Worm (Caenorhabditis elegans): Measurements from ENCODE around the gene adal-1.

adal-1 gene

DNA sequence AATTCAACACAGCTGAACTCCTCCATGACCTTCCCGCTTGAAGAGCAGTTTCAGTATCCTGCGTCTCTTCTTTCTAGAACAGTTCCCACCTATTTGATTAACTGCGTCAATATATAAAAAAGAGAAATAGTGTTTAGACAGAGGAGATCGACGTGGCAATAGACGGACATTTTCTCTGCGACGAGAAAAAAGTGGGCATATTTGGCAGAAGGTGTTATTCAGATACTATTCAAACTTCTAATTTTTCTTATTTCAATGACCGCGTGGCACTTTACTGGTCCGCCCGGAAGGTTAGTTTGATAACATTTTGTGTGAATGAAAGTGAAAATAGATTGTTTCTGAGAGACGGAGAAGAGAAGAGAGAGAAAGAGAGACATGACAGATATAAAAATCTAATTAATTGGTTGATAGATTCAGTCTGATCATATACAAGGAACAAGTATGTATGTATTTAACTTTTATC lies 45.5 kb downstream of the adal-1 start, which contains the start of gene tbc-6 (continued):
- TF ChIP-seq lin-14 (GFP tag; optimal IDR thresholded peaks at IDR 0.05): peak; percentile 89
- TF ChIP-seq nhr-47 (tag; optimal IDR thresholded peaks at IDR 0.05): peak; percentile 51
- peak; percentile 36 for TF ChIP-seq rnt-1 (tag; optimal IDR thresholded peaks at IDR 0.05)
- TF ChIP-seq nhr-84 (tag; optimal IDR thresholded peaks at IDR 0.05): no peak
- peak; percentile 25 for TF ChIP-seq C16A3.4 (tag; optimal IDR thresholded peaks at IDR 0.05)
- TF ChIP-seq ces-1 (GFP tag; optimal IDR thresholded peaks at IDR 0.05): no peak
- TF ChIP-seq vab-15 (tag; optimal IDR thresholded peaks at IDR 0.05): peak; percentile 80
- TF ChIP-seq isw-1 (GFP tag; IDR thresholded peaks at IDR 0.05): no peak
- TF ChIP-seq lin-39 (tag; optimal IDR thresholded peaks at IDR 0.05): peak; percentile 45
- TF ChIP-seq lin-13 (GFP tag; optimal IDR thresholded peaks at IDR 0.05): peak; percentile 36
- TF ChIP-seq fos-1 (tag; optimal IDR thresholded peaks at IDR 0.05): peak; percentile 27
- TF ChIP-seq tbx-2 (tag; optimal IDR thresholded peaks at IDR 0.05): peak; percentile 71
- TF ChIP-seq egl-27 (tag; optimal IDR thresholded peaks at IDR 0.05): peak; percentile 19 to 58
- peak; percentile 57 for TF ChIP-seq nhr-90 (tag; optimal IDR thresholded peaks at IDR 0.05; ENCODE audit: poor library complexity)
- peak; percentile 28; the same call in 1 of the 2 replicates for TF ChIP-seq grh-1 (GFP tag; IDR thresholded peaks at IDR 0.05)
- TF ChIP-seq mef-2 (tag; optimal IDR thresholded peaks at IDR 0.05): no peak
- no peak for TF ChIP-seq C34B4.2 (tag; optimal IDR thresholded peaks at IDR 0.05)
- no peak for TF ChIP-seq jun-1 (tag; optimal IDR thresholded peaks at IDR 0.05)
- no peak for TF ChIP-seq nhr-11 (tag; optimal IDR thresholded peaks at IDR 0.05)
- TF ChIP-seq unc-98 (GFP tag; IDR thresholded peaks at IDR 0.05): no peak

DNA sequence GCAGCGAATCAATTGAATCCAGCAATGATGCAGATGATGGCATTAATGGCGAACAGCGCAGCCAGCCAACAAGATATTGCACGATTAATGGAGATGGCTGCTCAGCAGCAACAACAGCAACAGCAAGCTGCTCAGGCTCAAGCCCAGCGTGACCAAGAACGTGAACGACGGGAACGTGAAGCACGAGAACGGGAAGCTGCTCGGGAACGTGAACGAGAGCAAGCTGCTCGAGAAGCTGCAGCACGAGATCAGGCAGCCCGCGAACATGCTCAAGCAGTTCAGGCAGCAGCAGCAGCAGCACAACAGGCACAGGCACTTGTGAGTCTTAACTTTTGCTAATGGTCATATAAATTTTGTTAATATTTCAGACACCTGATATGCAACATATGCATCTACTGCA lies 46.7 kb downstream of the adal-1 start:
- no peak for TF ChIP-seq C16A3.4 (tag; optimal IDR thresholded peaks at IDR 0.05)
- no peak for TF ChIP-seq vab-15 (tag; optimal IDR thresholded peaks at IDR 0.05)
- TF ChIP-seq elt-3 (tag; optimal IDR thresholded peaks at IDR 0.05): no peak
- TF ChIP-seq irx-1 (tag; optimal IDR thresholded peaks at IDR 0.05): no peak
- TF ChIP-seq pqm-1 (tag; optimal IDR thresholded peaks at IDR 0.05): no peak
- no peak for TF ChIP-seq skn-1 (tag; optimal IDR thresholded peaks at IDR 0.05)
- TF ChIP-seq ces-1 (GFP tag; optimal IDR thresholded peaks at IDR 0.05): no peak
- TF ChIP-seq rnt-1 (tag; optimal IDR thresholded peaks at IDR 0.05): no peak
- no peak for TF ChIP-seq nhr-76 (tag; optimal IDR thresholded peaks at IDR 0.05)
- TF ChIP-seq fkh-4 (tag; optimal IDR thresholded peaks at IDR 0.05; ENCODE audit: borderline replicate concordance): no peak

DNA sequence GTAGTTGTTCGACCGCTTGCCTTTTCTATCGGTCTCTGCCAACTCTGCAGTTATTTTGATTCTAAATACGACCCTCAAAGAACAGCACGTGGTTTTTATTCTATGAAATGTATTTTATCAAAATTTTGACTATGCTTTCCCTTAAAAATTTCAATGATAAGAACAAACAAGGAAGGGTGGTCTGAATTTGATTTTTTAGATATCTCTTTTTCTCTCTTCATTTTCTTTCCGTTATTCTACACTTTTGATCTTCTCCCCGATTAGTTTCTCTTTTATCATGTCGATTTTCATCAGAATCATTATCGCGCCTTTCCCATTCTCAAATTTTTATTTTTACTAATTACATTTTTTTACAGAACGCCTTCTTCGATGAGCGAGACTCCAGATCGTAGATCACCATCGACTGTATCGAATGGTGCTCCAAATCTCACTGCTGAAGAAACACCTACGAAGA lies 48.4 kb downstream of the adal-1 start:
- TF ChIP-seq ceh-88 (GFP tag; IDR thresholded peaks at IDR 0.05): no peak
- TF ChIP-seq hpl-2 (GFP tag; optimal IDR thresholded peaks at IDR 0.05): no peak
- TF ChIP-seq ces-1 (GFP tag; optimal IDR thresholded peaks at IDR 0.05): no peak
- TF ChIP-seq aly-2 (tag; optimal IDR thresholded peaks at IDR 0.05): no peak
- TF ChIP-seq nhr-11 (tag; optimal IDR thresholded peaks at IDR 0.05): no peak
- TF ChIP-seq lin-14 (GFP tag; optimal IDR thresholded peaks at IDR 0.05): no peak
- no peak for TF ChIP-seq efl-1 (optimal IDR thresholded peaks at IDR 0.05)
- TF ChIP-seq efl-1 (GFP tag; optimal IDR thresholded peaks at IDR 0.05 in 1 of 2): peak in 1 of 2 experiments; percentile 87
- peak; percentile 41 for TF ChIP-seq snu-23 (GFP tag; optimal IDR thresholded peaks at IDR 0.05)
- TF ChIP-seq snpc-4 (tag; optimal IDR thresholded peaks at IDR 0.05): no peak
- no peak for TF ChIP-seq sptf-1 (tag; optimal IDR thresholded peaks at IDR 0.05)
- TF ChIP-seq blmp-1 (tag; optimal IDR thresholded peaks at IDR 0.05): peak; percentile 69
- no peak for TF ChIP-seq ztf-11 (tag; optimal IDR thresholded peaks at IDR 0.05)
- TF ChIP-seq pax-3 (tag; optimal IDR thresholded peaks at IDR 0.05): no peak
- peak in 1 of 2 experiments; percentile 1 for TF ChIP-seq lsy-2 (tag; optimal IDR thresholded peaks at IDR 0.05)
- peak; percentile 32 for TF ChIP-seq nhr-71 (tag; optimal IDR thresholded peaks at IDR 0.05)
- TF ChIP-seq nhr-77 (tag; optimal IDR thresholded peaks at IDR 0.05): no peak
- TF ChIP-seq efl-3 (GFP tag; optimal IDR thresholded peaks at IDR 0.05): no peak
- TF ChIP-seq irx-1 (tag; optimal IDR thresholded peaks at IDR 0.05): no peak
- TF ChIP-seq Y116A8C.19 (tag; optimal IDR thresholded peaks at IDR 0.05; ENCODE audit: borderline replicate concordance): no peak
- TF ChIP-seq C34B4.2 (tag; optimal IDR thresholded peaks at IDR 0.05): no peak
- TF ChIP-seq dpl-1 (GFP tag; optimal IDR thresholded peaks at IDR 0.05): no peak
- TF ChIP-seq swsn-7 (tag; optimal IDR thresholded peaks at IDR 0.05): no peak
- no peak for TF ChIP-seq sup-37 (GFP tag; optimal IDR thresholded peaks at IDR 0.05)
- TF ChIP-seq C04F5.9 (tag; optimal IDR thresholded peaks at IDR 0.05): no peak
- TF ChIP-seq mef-2 (tag; optimal IDR thresholded peaks at IDR 0.05): no peak
- TF ChIP-seq unc-30 (tag; optimal IDR thresholded peaks at IDR 0.05): no peak
- no peak for TF ChIP-seq jun-1 (tag; optimal IDR thresholded peaks at IDR 0.05)
- TF ChIP-seq lir-3 (tag; optimal IDR thresholded peaks at IDR 0.05; ENCODE audit: poor library complexity): no peak
- no peak for TF ChIP-seq ceh-90 (tag; optimal IDR thresholded peaks at IDR 0.05)
- no peak for TF ChIP-seq nhr-237 (tag; optimal IDR thresholded peaks at IDR 0.05)

Data from whole organism, L1 larva.